Worm (Caenorhabditis elegans) whole organism, young adult: ENCODE measurements around the gene srx-90.

ENCODE experiments used
- B0019.2 ChIP-seq: fragments of 200-800 bp; sonication (Bioruptor generic); conservative IDR thresholded peaks from 2 replicates; pipeline ENCODE4 v1.3.6; 2022; ENCODE audit warnings: missing genetic modification reagents, missing genetic modification characterization, missing compliant biosample characterization
- B0336.3 ChIP-seq: fragments of 200-800 bp; sonication (Bioruptor generic); IDR thresholded peaks from 2 replicates; pipeline ENCODE4 v1.3.6; 2022; ENCODE audit warnings: missing genetic modification characterization, missing compliant biosample characterization
- C17E4.6 ChIP-seq: fragments of 200-800 bp; sonication (Bioruptor generic); IDR thresholded peaks from 2 replicates; pipeline ENCODE4 v1.3.6; 2022; ENCODE audit warnings: missing genetic modification reagents, missing genetic modification characterization, missing compliant biosample characterization
- D2030.7 ChIP-seq: fragments of 200-800 bp; sonication (Bioruptor generic); IDR thresholded peaks from 2 replicates; pipeline ENCODE4 v1.3.6; 2022; ENCODE audit warnings: missing genetic modification reagents, missing genetic modification characterization, missing compliant biosample characterization
- F10E7.11 ChIP-seq: sonication (generic microtip); optimal IDR thresholded peaks from 2 replicates; lab custom pipeline; 2017; ENCODE audit warnings: mild to moderate bottlenecking, missing genetic modification characterization, moderate library complexity, missing compliant biosample characterization
- F22D6.2 ChIP-seq: sonication (generic microtip); optimal IDR thresholded peaks from 2 replicates; lab custom pipeline; 2016; ENCODE audit warnings: mild to moderate bottlenecking, missing genetic modification characterization, missing compliant biosample characterization
- F57C9.4 ChIP-seq: sonication (generic microtip); optimal IDR thresholded peaks from 2 replicates; lab custom pipeline; 2017; ENCODE audit warnings: mild to moderate bottlenecking, missing genetic modification characterization, missing compliant biosample characterization
- K11D2.4 ChIP-seq: fragments of 200-800 bp; sonication (Bioruptor generic); IDR thresholded peaks from 2 replicates; pipeline ENCODE4 v1.3.6; 2022; ENCODE audit warnings: missing genetic modification reagents, missing genetic modification characterization, missing compliant biosample characterization
- K12H6.12 ChIP-seq: fragments of 200-800 bp; sonication (Bioruptor generic); optimal IDR thresholded peaks from 2 replicates; lab custom pipeline; 2018; ENCODE audit warnings: mild to moderate bottlenecking, missing genetic modification characterization, missing compliant biosample characterization
- Y53G8AR.9 ChIP-seq: fragments of 200-800 bp; sonication (Bioruptor generic); conservative IDR thresholded peaks from 2 replicates; pipeline ENCODE4 v1.3.6; 2022; ENCODE audit warnings: missing genetic modification reagents, missing genetic modification characterization, missing compliant biosample characterization
- Y56A3A.18 ChIP-seq: fragments of 200-800 bp; sonication (Bioruptor generic); IDR thresholded peaks from 2 replicates; pipeline ENCODE4 v1.3.6; 2022; ENCODE audit warnings: missing genetic modification reagents, missing genetic modification characterization, missing compliant biosample characterization
- Y79H2A.3 ChIP-seq: fragments of 200-800 bp; sonication (Bioruptor generic); conservative IDR thresholded peaks from 2 replicates; pipeline ENCODE4 v1.3.6; 2022; ENCODE audit warnings: missing genetic modification reagents, missing genetic modification characterization, missing compliant biosample characterization
- attf-3 ChIP-seq: fragments of 200-800 bp; sonication (Bioruptor generic); conservative IDR thresholded peaks from 2 replicates; pipeline ENCODE4 v1.3.6; 2022; ENCODE audit warnings: missing genetic modification reagents, missing genetic modification characterization, missing compliant biosample characterization
- attf-5 ChIP-seq: fragments of 200-800 bp; sonication (Bioruptor generic); optimal IDR thresholded peaks from 2 replicates; lab custom pipeline; 2018; ENCODE audit warnings: mild to moderate bottlenecking, missing genetic modification characterization, missing compliant biosample characterization
- attf-6 ChIP-seq: fragments of 200-800 bp; sonication (Bioruptor generic); IDR thresholded peaks from 2 replicates; pipeline ENCODE4 v1.3.6; 2022; ENCODE audit warnings: missing genetic modification reagents, missing genetic modification characterization, missing compliant biosample characterization
- bed-1 ChIP-seq: fragments of 200-800 bp; sonication (Bioruptor generic); IDR thresholded peaks from 2 replicates; pipeline ENCODE4 v1.3.6; 2022; ENCODE audit warnings: missing genetic modification reagents, missing genetic modification characterization, missing compliant biosample characterization
- bed-2 ChIP-seq: fragments of 200-800 bp; sonication (Bioruptor generic); IDR thresholded peaks from 2 replicates; pipeline ENCODE4 v1.3.6; 2022; ENCODE audit warnings: missing genetic modification reagents, missing genetic modification characterization, missing compliant biosample characterization
- ceh-40 ChIP-seq: fragments of 200-800 bp; sonication (Bioruptor generic); IDR thresholded peaks from 2 replicates; pipeline ENCODE4 v1.3.6; 2022; ENCODE audit warnings: missing genetic modification characterization, missing compliant biosample characterization
- ceh-91 ChIP-seq: fragments of 200-800 bp; sonication (Bioruptor generic); IDR thresholded peaks from 2 replicates; pipeline ENCODE4 v1.3.6; 2022; ENCODE audit warnings: missing genetic modification reagents, missing genetic modification characterization, missing compliant biosample characterization
- dpff-1 ChIP-seq: sonication (generic microtip); optimal IDR thresholded peaks from 2 replicates; lab custom pipeline; 2017; ENCODE audit warnings: mild to moderate bottlenecking, missing genetic modification characterization, missing compliant biosample characterization
- fkh-3 ChIP-seq: sonication (generic microtip); optimal IDR thresholded peaks from 2 replicates; lab custom pipeline; 2016; ENCODE audit warnings: mild to moderate bottlenecking, missing genetic modification characterization, missing compliant biosample characterization
- hmg-1.2 ChIP-seq: fragments of 200-800 bp; sonication (Bioruptor generic); IDR thresholded peaks from 2 replicates; pipeline ENCODE4 v1.3.6; 2022; ENCODE audit warnings: missing genetic modification reagents, missing genetic modification characterization, missing compliant biosample characterization
- hmg-20 ChIP-seq: fragments of 200-800 bp; sonication (Bioruptor generic); IDR thresholded peaks from 2 replicates; pipeline ENCODE4 v1.3.6; 2022; ENCODE audit warnings: missing genetic modification reagents, missing genetic modification characterization, missing compliant biosample characterization
- hsf-1 ChIP-seq: fragments of 200-800 bp; sonication (Bioruptor generic); IDR thresholded peaks from 2 replicates; pipeline ENCODE4 v1.3.6; 2022; ENCODE audit warnings: missing genetic modification reagents, missing genetic modification characterization, missing compliant biosample characterization
- lin-26 ChIP-seq: fragments of 200-800 bp; sonication (Bioruptor generic); IDR thresholded peaks from 2 replicates; pipeline ENCODE4 v1.3.6; 2022; ENCODE audit warnings: missing genetic modification reagents, missing genetic modification characterization, missing compliant biosample characterization
- lin-35 ChIP-seq, 3 experiments: fragments of 150-350 bp in 2 of 3; sonication (generic microtip) in 1 of 3; optimal IDR thresholded peaks; 2 replicates each; lab custom pipeline; 2014 to 2018; ENCODE audit warnings: missing biosample characterization in 3 of 3, missing genetic modification characterization in 3 of 3, missing genetic modification reagents in 3 of 3
- lin-40 ChIP-seq: sonication (generic microtip); optimal IDR thresholded peaks from 2 replicates; lab custom pipeline; 2016; ENCODE audit warnings: missing genetic modification characterization, mild to moderate bottlenecking, missing compliant biosample characterization, missing genotype, missing genetic modification reagents
- lsl-1 ChIP-seq: fragments of 200-800 bp; sonication (Bioruptor generic); optimal IDR thresholded peaks from 2 replicates; lab custom pipeline; 2018; ENCODE audit warnings: mild to moderate bottlenecking, missing genetic modification characterization, moderate library complexity, missing compliant biosample characterization
- mcd-1 ChIP-seq: fragments of 200-800 bp; sonication (Bioruptor generic); IDR thresholded peaks from 2 replicates; pipeline ENCODE4 v1.3.6; 2022; ENCODE audit warnings: missing genetic modification reagents, missing genetic modification characterization, missing compliant biosample characterization
- nfya-1 ChIP-seq: sonication (generic microtip); optimal IDR thresholded peaks from 2 replicates; lab custom pipeline; 2017; ENCODE audit warnings: antibody characterized with exemption, missing compliant biosample characterization, missing genetic modification characterization, borderline replicate concordance; ENCODE audit not compliant: insufficient read depth
- nfya-2 ChIP-seq: fragments of 200-800 bp; sonication (Bioruptor generic); IDR thresholded peaks from 2 replicates; pipeline ENCODE4 v1.3.6; 2022; ENCODE audit warnings: missing genetic modification reagents, missing genetic modification characterization, missing compliant biosample characterization
- nhr-120 ChIP-seq: fragments of 200-800 bp; sonication (Bioruptor generic); IDR thresholded peaks from 2 replicates; pipeline ENCODE4 v1.3.6; 2022; ENCODE audit warnings: missing genetic modification characterization, missing compliant biosample characterization
- nhr-179 ChIP-seq: sonication (generic microtip); optimal IDR thresholded peaks from 2 replicates; lab custom pipeline; 2016; ENCODE audit warnings: mild to moderate bottlenecking, missing genetic modification characterization, missing compliant biosample characterization
- nhr-27 ChIP-seq: fragments of 200-800 bp; sonication (Bioruptor generic); optimal IDR thresholded peaks from 2 replicates; lab custom pipeline; 2018; ENCODE audit warnings: mild to moderate bottlenecking, missing genetic modification characterization, moderate library complexity, missing compliant biosample characterization
- nhr-80 ChIP-seq: sonication (generic microtip); optimal IDR thresholded peaks from 2 replicates; lab custom pipeline; 2016; ENCODE audit warnings: missing genetic modification characterization, missing compliant biosample characterization
- pbrm-1 ChIP-seq: fragments of 200-800 bp; sonication (Bioruptor generic); IDR thresholded peaks from 2 replicates; pipeline ENCODE4 v1.3.6; 2022; ENCODE audit warnings: missing genetic modification reagents, missing genetic modification characterization, missing compliant biosample characterization
- rcor-1 ChIP-seq: fragments of 200-800 bp; sonication (Bioruptor generic); IDR thresholded peaks from 2 replicates; pipeline ENCODE4 v1.3.6; 2022; ENCODE audit warnings: missing genetic modification reagents, missing genetic modification characterization, missing compliant biosample characterization
- rec-8 ChIP-seq, 2 experiments: sonication (generic microtip); optimal IDR thresholded peaks; 2 replicates each; lab custom pipeline; 2016; ENCODE audit warnings: mild to moderate bottlenecking in 2 of 2, missing genetic modification characterization in 2 of 2, missing genetic modification reagents in 2 of 2, missing genotype in 2 of 2, missing biosample characterization in 1 of 2, missing compliant biosample characterization in 1 of 2, moderate library complexity in 1 of 2
- snpc-1.1 ChIP-seq: sonication (generic microtip); optimal IDR thresholded peaks from 2 replicates; lab custom pipeline; 2017; ENCODE audit warnings: missing genetic modification characterization, mild to moderate bottlenecking, missing compliant biosample characterization, antibody characterized with exemption, moderate library complexity, missing genotype, missing genetic modification reagents; ENCODE audit not compliant: insufficient read depth
- snpc-1.3 ChIP-seq: sonication (generic microtip); optimal IDR thresholded peaks from 2 replicates; lab custom pipeline; 2017; ENCODE audit warnings: missing genetic modification characterization, mild to moderate bottlenecking, missing compliant biosample characterization, antibody characterized with exemption, moderate library complexity, missing genotype, missing genetic modification reagents; ENCODE audit not compliant: insufficient read depth
- sptf-2 ChIP-seq: fragments of 200-800 bp; sonication (Bioruptor generic); optimal IDR thresholded peaks from 2 replicates; lab custom pipeline; 2018; ENCODE audit warnings: mild to moderate bottlenecking, missing genetic modification characterization, missing compliant biosample characterization
- tbx-9 ChIP-seq: sonication (generic microtip); optimal IDR thresholded peaks from 2 replicates; lab custom pipeline; 2016; ENCODE audit warnings: borderline replicate concordance, missing genetic modification characterization, inconsistent platforms, missing compliant biosample characterization
- tlf-1 ChIP-seq: fragments of 200-800 bp; sonication (Bioruptor generic); optimal IDR thresholded peaks from 2 replicates; lab custom pipeline; 2018; ENCODE audit warnings: mild to moderate bottlenecking, missing genetic modification characterization, missing compliant biosample characterization
- unc-130 ChIP-seq: sonication (generic microtip); optimal IDR thresholded peaks from 2 replicates; lab custom pipeline; 2016; ENCODE audit warnings: missing genetic modification reagents, missing genetic modification characterization, missing compliant biosample characterization
- unc-62 ChIP-seq: fragments of 150-350 bp; optimal IDR thresholded peaks from 2 replicates; lab custom pipeline; 2014; ENCODE audit warnings: missing biosample characterization, missing genetic modification reagents, missing genetic modification characterization
- ztf-18 ChIP-seq: sonication (generic microtip); optimal IDR thresholded peaks from 2 replicates; lab custom pipeline; 2016; ENCODE audit warnings: missing genotype, mild to moderate bottlenecking, missing genetic modification characterization, missing compliant biosample characterization
- ztf-26 ChIP-seq: sonication (generic microtip); optimal IDR thresholded peaks from 2 replicates; lab custom pipeline; 2017; ENCODE audit warnings: missing genetic modification characterization, missing compliant biosample characterization
- ztf-6 ChIP-seq: fragments of 200-800 bp; sonication (Bioruptor generic); IDR thresholded peaks from 2 replicates; pipeline ENCODE4 v1.3.6; 2022; ENCODE audit warnings: missing genetic modification reagents, missing genetic modification characterization, missing compliant biosample characterization

The srx-90 gene

DNA sequence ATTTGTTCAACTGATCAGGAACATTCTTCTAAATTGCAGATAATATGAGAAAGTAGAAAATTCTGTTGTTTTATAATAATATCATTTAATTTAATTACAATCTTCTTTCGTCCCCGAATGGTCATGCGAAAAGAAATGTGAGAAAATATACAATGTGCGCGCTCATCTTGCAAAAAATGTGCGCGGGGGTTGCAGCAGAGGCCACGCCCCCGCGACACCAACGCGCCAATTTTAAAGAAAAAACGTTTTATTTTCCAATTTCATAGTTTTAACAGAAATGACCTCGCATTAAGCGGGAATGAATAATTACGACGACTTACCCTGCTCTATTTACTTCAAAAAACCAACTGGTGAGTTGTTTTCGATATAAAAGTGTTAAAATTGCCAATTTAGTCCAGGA lies 29.6 kb downstream of the srx-90 start, which contains the start of gene sas-5 (continued):
- TF ChIP-seq F57C9.4 (tag; lab: Kevin White, UChicago) (no peak), nhr-80 (tag; lab: Kevin White, UChicago) (peak; percentile 29), nhr-179 (tag; lab: Kevin White, UChicago) (no peak), hmg-1.2 (peak; percentile 58), attf-3 (GFP tag; lab: Robert Waterston, UW) (0 out of 2 replicates have a peak, but pooled peaks have one; percentile 15), ceh-91 (peak; percentile 67), attf-6 (GFP tag; lab: Robert Waterston, UW) (0 out of 2 replicates have a peak, but pooled peaks have one; percentile 10), Y56A3A.18 (GFP tag; lab: Robert Waterston, UW) (peak; percentile 71; the same call in 1 of the 2 replicates), nfya-1 (no peak), lsl-1 (GFP tag; lab: Kevin White, UChicago) (peak; percentile 67), B0019.2 (peak; percentile 37; the same call in 1 of the 2 replicates), nfya-2 (GFP tag; lab: Robert Waterston, UW) (no peak), rec-8 (tag; optimal IDR thresholded peaks at IDR 0.05; lab: Kevin White, UChicago) (peak in 1 of 2 experiments; percentile 50), D2030.7 (GFP tag; lab: Robert Waterston, UW) (peak; percentile 75), bed-1 (GFP tag; lab: Robert Waterston, UW) (no peak), nhr-120 (no peak), nhr-27 (tag; lab: Kevin White, UChicago) (no peak), rcor-1 (GFP tag; lab: Robert Waterston, UW) (peak; percentile 77), hsf-1 (GFP tag; lab: Robert Waterston, UW) (peak; percentile 43; the same call in 1 of the 2 replicates), sptf-2 (no peak), unc-62 (GFP tag; lab: Kevin White, UChicago) (no peak), fkh-3 (tag; lab: Kevin White, UChicago) (no peak), snpc-1.1 (tag; lab: Kevin White, UChicago) (peak; percentile 65), mcd-1 (GFP tag; lab: Robert Waterston, UW) (peak; percentile 76), hmg-20 (GFP tag; lab: Robert Waterston, UW) (no peak), ztf-26 (tag; lab: Kevin White, UChicago) (no peak), tbx-9 (tag; lab: Kevin White, UChicago) (no peak), lin-40 (tag; lab: Kevin White, UChicago) (peak; percentile 51), Y79H2A.3 (no peak), C17E4.6 (0 out of 2 replicates have a peak, but pooled peaks have one; percentile 22), B0336.3 (peak; percentile 82), ztf-18 (tag; lab: Kevin White, UChicago) (peak; percentile 67), K12H6.12 (tag; lab: Kevin White, UChicago) (peak; percentile 18), snpc-1.3 (tag; lab: Kevin White, UChicago) (no peak), lin-35 (GFP tag; optimal IDR thresholded peaks at IDR 0.05; lab: Kevin White, UChicago) (peak; percentile 55 to 83 (median 71)), F10E7.11 (no peak), ztf-6 (GFP tag; lab: Robert Waterston, UW) (no peak), F22D6.2 (tag; lab: Kevin White, UChicago) (no peak), tlf-1 (peak; percentile 70), attf-5 (GFP tag; lab: Kevin White, UChicago) (peak; percentile 54), K11D2.4 (GFP tag; lab: Robert Waterston, UW) (no peak), Y53G8AR.9 (GFP tag; lab: Robert Waterston, UW) (peak; percentile 57; the same call in 1 of the 2 replicates), lin-26 (GFP tag; lab: Robert Waterston, UW) (peak; percentile 35; the same call in 1 of the 2 replicates), bed-2 (GFP tag; lab: Robert Waterston, UW) (no peak), unc-130 (GFP tag; lab: Kevin White, UChicago) (peak; percentile 60), ceh-40 (GFP tag; lab: Robert Waterston, UW) (no peak), pbrm-1 (GFP tag; lab: Robert Waterston, UW) (peak; percentile 82), dpff-1 (tag; lab: Kevin White, UChicago) (no peak)
